Fruit fly (Drosophila melanogaster) whole organism, pupa: ENCODE results near the gene Qtzl.

Source experiments
- CG10348 ChIP-seq: fragments of 200-800 bp; sonication (Bioruptor generic); IDR thresholded peaks from 2 replicates; pipeline ENCODE4 v1.3.6; 2022; ENCODE audit warnings: missing biosample characterization, missing genetic modification characterization
- CG12605 ChIP-seq: fragments of 200-800 bp; sonication (Bioruptor generic); IDR thresholded peaks from 2 replicates; pipeline ENCODE4 v1.3.6; 2022; ENCODE audit warnings: missing biosample characterization, missing genetic modification characterization
- CG13204 ChIP-seq: fragments of 200-800 bp; sonication (Bioruptor generic); optimal IDR thresholded peaks from 2 replicates; lab custom pipeline; 2018; ENCODE audit warnings: missing biosample characterization, mild to moderate bottlenecking, missing genetic modification characterization, moderate library complexity
- CG14655 ChIP-seq: fragments of 200-800 bp; sonication (Bioruptor generic); optimal IDR thresholded peaks from 3 replicates; lab custom pipeline; 2017; ENCODE audit warnings: mild to moderate bottlenecking, missing biosample characterization, missing genetic modification reagents, missing genetic modification characterization
- CG15710 ChIP-seq: fragments of 200-800 bp; sonication (Bioruptor generic); optimal IDR thresholded peaks from 2 replicates; lab custom pipeline; 2018; ENCODE audit warnings: missing biosample characterization, mild to moderate bottlenecking, missing genetic modification characterization, moderate library complexity
- CG17806 ChIP-seq: fragments of 200-800 bp; sonication (Bioruptor generic); optimal IDR thresholded peaks from 2 replicates; lab custom pipeline; 2018; ENCODE audit warnings: missing biosample characterization, mild to moderate bottlenecking, missing genetic modification characterization, moderate library complexity
- CG32121 ChIP-seq: fragments of 200-800 bp; sonication (Bioruptor generic); IDR thresholded peaks from 2 replicates; pipeline ENCODE4 v1.3.6; 2022; ENCODE audit warnings: missing biosample characterization, missing genetic modification characterization
- CG34367 ChIP-seq: fragments of 200-800 bp; sonication (Bioruptor generic); optimal IDR thresholded peaks from 2 replicates; lab custom pipeline; 2018; ENCODE audit warnings: missing biosample characterization, mild to moderate bottlenecking, missing genetic modification characterization
- CG4496 ChIP-seq: fragments of 200-800 bp; sonication (Bioruptor generic); IDR thresholded peaks from 3 replicates; pipeline ENCODE4 v1.3.6; 2022; ENCODE audit warnings: missing biosample characterization, missing genetic modification characterization
- CG8159 ChIP-seq: fragments of 200-800 bp; sonication (Bioruptor generic); optimal IDR thresholded peaks from 3 replicates; lab custom pipeline; 2018; ENCODE audit warnings: missing biosample characterization, mild to moderate bottlenecking, missing genetic modification characterization, moderate library complexity
- CG8301 ChIP-seq: fragments of 200-800 bp; sonication (Bioruptor generic); optimal IDR thresholded peaks from 2 replicates; lab custom pipeline; 2018; ENCODE audit warnings: missing biosample characterization, mild to moderate bottlenecking, missing genetic modification characterization
- CG9948 ChIP-seq: fragments of 200-800 bp; sonication (Bioruptor generic); optimal IDR thresholded peaks from 2 replicates; lab custom pipeline; 2018; ENCODE audit warnings: missing biosample characterization, mild to moderate bottlenecking, missing genetic modification characterization, moderate library complexity
- D1 ChIP-seq: fragments of 200-800 bp; sonication (Bioruptor generic); optimal IDR thresholded peaks from 2 replicates; lab custom pipeline; 2018; ENCODE audit warnings: missing biosample characterization, mild to moderate bottlenecking, missing genetic modification characterization, moderate library complexity
- EcR ChIP-seq: fragments of 200-800 bp; sonication (Bioruptor generic); optimal IDR thresholded peaks from 3 replicates; lab custom pipeline; 2019; ENCODE audit warnings: missing biosample characterization, missing genetic modification characterization, mild to moderate bottlenecking, moderate library complexity, missing genetic modification reagents
- Ets98B ChIP-seq: fragments of 200-800 bp; sonication (Bioruptor generic); IDR thresholded peaks from 2 replicates; pipeline ENCODE4 v1.3.6; 2022; ENCODE audit warnings: missing biosample characterization, missing genetic modification characterization
- Pif1A ChIP-seq: fragments of 200-800 bp; sonication (Bioruptor generic); optimal IDR thresholded peaks from 3 replicates; lab custom pipeline; 2016; ENCODE audit warnings: missing biosample characterization, missing genetic modification characterization
- Pif1B ChIP-seq: fragments of 200-800 bp; sonication (Bioruptor generic); optimal IDR thresholded peaks from 3 replicates; lab custom pipeline; 2016; ENCODE audit warnings: missing biosample characterization, missing genetic modification characterization
- Snoo ChIP-seq: fragments of 200-800 bp; sonication (Bioruptor generic); optimal IDR thresholded peaks from 3 replicates; lab custom pipeline; 2017; ENCODE audit warnings: missing biosample characterization, mild to moderate bottlenecking, missing genetic modification characterization, inconsistent platforms
- fd96Ca ChIP-seq: fragments of 200-800 bp; sonication (Bioruptor generic); IDR thresholded peaks from 3 replicates; pipeline ENCODE4 v1.3.6; 2022; ENCODE audit warnings: missing biosample characterization, missing genetic modification characterization
- gl ChIP-seq: fragments of 200-800 bp; sonication (Bioruptor generic); optimal IDR thresholded peaks from 2 replicates; lab custom pipeline; 2018; ENCODE audit warnings: missing biosample characterization, mild to moderate bottlenecking, missing genetic modification characterization
- rn ChIP-seq: fragments of 200-800 bp; sonication (Bioruptor generic); IDR thresholded peaks from 2 replicates; pipeline ENCODE4 v1.3.6; 2022; ENCODE audit warnings: missing biosample characterization, missing genetic modification characterization

Gene Qtzl

dm6 chr2L:12038177-12038581 lies 42.6 kb downstream of the Qtzl start, which contains the start of gene Tom70:
TSS of gene Tom70 (minus strand) at chr2L:12038511.
- TF ChIP-seq CG8159 (tag; lab: Kevin White, UChicago), result no peak
- no peak for TF ChIP-seq D1 (tag; lab: Kevin White, UChicago)
- no peak for TF ChIP-seq CG13204 (GFP tag; lab: Kevin White, UChicago)
- no peak for TF ChIP-seq CG32121 (GFP tag; lab: Robert Waterston, UW)
- TF ChIP-seq Pif1A (GFP tag; lab: Kevin White, UChicago), result no peak
- TF ChIP-seq rn (GFP tag; lab: Robert Waterston, UW), result no peak
- no peak for TF ChIP-seq Snoo
- no peak for TF ChIP-seq CG10348 (GFP tag; lab: Robert Waterston, UW)
- no peak for TF ChIP-seq CG17806 (tag; lab: Kevin White, UChicago)
- no peak for TF ChIP-seq CG14655 (GFP tag; lab: Kevin White, UChicago)
- TF ChIP-seq CG15710 (tag; lab: Kevin White, UChicago), result no peak
- TF ChIP-seq CG4496 (GFP tag; lab: Robert Waterston, UW), result no peak
- no peak for TF ChIP-seq Ets98B (GFP tag; lab: Robert Waterston, UW)
- no peak for TF ChIP-seq EcR
- no peak for TF ChIP-seq Pif1B (GFP tag; lab: Kevin White, UChicago)
- no peak for TF ChIP-seq CG12605 (GFP tag; lab: Robert Waterston, UW)
- TF ChIP-seq CG9948 (tag; lab: Kevin White, UChicago), result no peak
- TF ChIP-seq gl (tag; lab: Kevin White, UChicago), result no peak
- no peak for TF ChIP-seq CG34367
- TF ChIP-seq, all 21 proteins: peak for 0

DNA sequence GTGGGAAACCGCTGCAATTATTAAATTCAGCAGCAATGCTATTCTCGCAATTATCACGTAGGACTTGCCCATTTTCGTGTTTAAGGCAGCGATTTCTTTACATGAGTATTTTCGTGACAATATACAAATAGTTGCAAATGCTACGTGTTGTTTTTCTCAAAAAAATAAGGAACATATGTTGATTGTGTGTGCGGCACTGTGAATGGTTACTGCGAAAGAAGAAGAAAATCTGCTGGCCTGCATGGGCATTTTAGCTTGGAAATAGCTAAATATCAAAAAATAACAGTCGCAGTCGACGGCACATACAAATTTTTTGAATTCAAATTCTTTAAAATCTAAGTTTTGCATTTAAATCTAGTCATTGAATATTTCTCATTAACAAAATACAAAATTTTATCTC lies 45.0 kb downstream of the Qtzl start, which contains the start of gene CG6766:
Gene CG6766 (minus strand): TSS at position 180 of the 400 bp plus-strand sequence.
- TF ChIP-seq CG14655 (GFP tag; lab: Kevin White, UChicago), result no peak
- TF ChIP-seq EcR, result no peak
- no peak for TF ChIP-seq CG8301
- no peak for TF ChIP-seq CG4496 (GFP tag; lab: Robert Waterston, UW)
- TF ChIP-seq CG34367, result no peak
- TF ChIP-seq CG15710 (tag; lab: Kevin White, UChicago), result no peak
- no peak for TF ChIP-seq CG10348 (GFP tag; lab: Robert Waterston, UW)

DNA sequence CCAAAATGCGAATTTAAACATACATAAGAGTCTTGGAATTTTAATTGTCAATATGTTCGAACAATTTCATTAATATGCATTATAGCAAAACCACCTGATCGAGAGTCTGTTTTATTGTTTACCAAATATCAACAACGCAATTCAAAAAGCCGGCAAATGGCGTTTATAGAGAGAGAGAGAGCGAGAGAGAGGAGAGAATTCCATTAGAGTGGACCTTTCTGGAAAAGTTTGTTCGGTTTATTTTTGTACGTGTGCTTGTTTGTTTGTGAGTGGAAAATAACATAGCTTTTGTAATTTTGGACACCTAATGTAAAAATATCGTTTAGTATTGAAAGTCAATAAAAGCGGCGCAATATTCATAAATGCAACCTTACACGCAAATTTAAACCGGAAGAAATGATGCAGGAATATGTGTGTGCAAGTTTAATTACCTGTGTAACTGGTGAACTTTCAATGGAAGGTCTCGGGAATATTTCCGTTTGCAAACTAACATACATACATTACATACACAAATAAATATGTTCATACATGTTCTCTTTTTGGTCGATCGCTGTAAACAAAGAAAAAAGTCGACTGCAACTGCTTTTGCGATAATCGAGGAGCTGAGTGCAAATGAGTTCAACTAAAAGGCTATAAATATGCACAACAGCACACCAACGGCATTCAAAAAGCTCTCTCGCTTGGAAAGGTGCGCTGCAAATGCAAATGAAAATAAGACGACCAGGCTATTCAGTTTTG lies 49.2 kb downstream of the Qtzl start, which contains the start of gene CG6785:
Gene CG6785 (minus strand): TSS at position 588 of the 738 bp plus-strand sequence.
- peak; percentile 99 for TF ChIP-seq CG8159 (tag; lab: Kevin White, UChicago)
- TF ChIP-seq Pif1A (GFP tag; lab: Kevin White, UChicago), result peak; percentile 90
- no peak for TF ChIP-seq CG14655 (GFP tag; lab: Kevin White, UChicago)
- peak; percentile 68 for TF ChIP-seq D1 (tag; lab: Kevin White, UChicago)
- TF ChIP-seq CG8301, result peak; percentile 84
- peak; percentile 60 for TF ChIP-seq CG9948 (tag; lab: Kevin White, UChicago)
- TF ChIP-seq CG32121 (GFP tag; lab: Robert Waterston, UW), result peak; percentile 80
- peak; percentile 81; the same call in 2 of the 3 replicates for TF ChIP-seq fd96Ca
- peak; percentile 85 for TF ChIP-seq Ets98B (GFP tag; lab: Robert Waterston, UW)
- peak; percentile 90 for TF ChIP-seq CG4496 (GFP tag; lab: Robert Waterston, UW)
- no peak for TF ChIP-seq CG10348 (GFP tag; lab: Robert Waterston, UW)
- peak; percentile 63 for TF ChIP-seq CG12605 (GFP tag; lab: Robert Waterston, UW)
- TF ChIP-seq gl (tag; lab: Kevin White, UChicago), result peak; percentile 65
- peak; percentile 9 for TF ChIP-seq CG13204 (GFP tag; lab: Kevin White, UChicago)
- TF ChIP-seq CG17806 (tag; lab: Kevin White, UChicago), result peak; percentile 78
- TF ChIP-seq EcR, result peak; percentile 95
- TF ChIP-seq Pif1B (GFP tag; lab: Kevin White, UChicago), result peak; percentile 82
- 0 out of 2 replicates have a peak, but pooled peaks have one; percentile 21 for TF ChIP-seq rn (GFP tag; lab: Robert Waterston, UW)
- peak; percentile 71 for TF ChIP-seq Snoo
- peak; percentile 76 for TF ChIP-seq CG15710 (tag; lab: Kevin White, UChicago)
- peak; percentile 69 for TF ChIP-seq CG34367

dm6 chr2L:12045578-12045940 lies 50.0 kb downstream of the Qtzl start:
- TF ChIP-seq CG15710 (tag; lab: Kevin White, UChicago) (no peak), rn (GFP tag; lab: Robert Waterston, UW) (no peak), Ets98B (GFP tag; lab: Robert Waterston, UW) (no peak)
